Fruit fly (Drosophila melanogaster) whole organism, embryonic: ENCODE results near the gene CG9269.

Experiments
- CG16813 ChIP-seq: fragments of 200-800 bp; sonication (Bioruptor generic); IDR thresholded peaks from 3 replicates; pipeline ENCODE4 v1.3.6; 2022; ENCODE audit warnings: missing biosample characterization, missing genetic modification characterization; ENCODE audit not compliant: partially characterized antibody
- Rx ChIP-seq: fragments of 200-800 bp; sonication (Bioruptor generic); IDR thresholded peaks from 2 replicates; pipeline ENCODE4 v1.3.6; 2022; ENCODE audit warnings: missing biosample characterization, missing genetic modification characterization
- Sox102F ChIP-seq: fragments of 200-800 bp; sonication (Bioruptor generic); optimal IDR thresholded peaks from 2 replicates; lab custom pipeline; 2018; ENCODE audit warnings: missing biosample characterization, mild to moderate bottlenecking, missing genetic modification characterization, moderate library complexity
- pb ChIP-seq: fragments of 200-800 bp; sonication (Bioruptor generic); optimal IDR thresholded peaks from 3 replicates; lab custom pipeline; 2016; ENCODE audit warnings: missing biosample characterization, missing genetic modification characterization
- so ChIP-seq: fragments of 200-800 bp; sonication (Bioruptor generic); IDR thresholded peaks from 3 replicates; pipeline ENCODE4 v1.3.6; 2022; ENCODE audit warnings: missing biosample characterization, missing genetic modification characterization
- tap ChIP-seq: fragments of 200-800 bp; optimal IDR thresholded peaks from 3 replicates; lab custom pipeline; 2019; ENCODE audit warnings: missing biosample characterization, mild to moderate bottlenecking, missing genetic modification characterization, moderate library complexity

- TF ChIP-seq Sox102F (GFP tag; lab: Kevin White, UChicago) (no peak), CG16813 (GFP tag; lab: Robert Waterston, UW) (no peak), tap (tag; lab: Kevin White, UChicago) (no peak), so (GFP tag; lab: Robert Waterston, UW) (no peak), pb (GFP tag; lab: Kevin White, UChicago) (no peak), Rx (GFP tag; lab: Robert Waterston, UW) (no peak)
Measured at dm6 chr3R:13587697-13588096, 28.0 kb upstream of the CG9269 start, which contains the start of gene CG14370.
